Worm (Caenorhabditis elegans): ENCODE data around the gene rexd-1.

DNA sequence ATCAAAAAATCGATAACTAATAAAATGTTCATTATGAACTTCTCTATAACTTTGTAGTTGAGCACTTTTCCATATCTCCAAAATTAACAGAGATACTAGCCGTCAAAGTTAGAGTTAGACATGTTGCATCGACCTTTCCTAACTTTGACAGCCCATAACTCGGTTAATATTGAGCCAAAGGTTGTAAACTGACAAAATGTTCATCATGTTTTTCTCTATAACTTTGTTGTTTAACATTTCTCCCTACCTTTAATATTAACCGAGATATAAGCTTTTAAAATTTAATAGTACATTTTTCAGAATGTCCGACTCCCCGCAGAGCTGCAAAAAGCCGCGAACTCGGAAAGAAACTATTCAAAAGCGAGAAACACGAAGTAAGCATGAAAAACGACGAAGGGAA is 20.8 kb downstream of the rexd-1 start, which contains the start of gene hlh-33:
- TF ChIP-seq ama-1 (optimal IDR thresholded peaks at IDR 0.05) (no peak), pes-1 (GFP tag; IDR thresholded peaks at IDR 0.05) (no peak), flt-1 (GFP tag; IDR thresholded peaks at IDR 0.05) (no peak), ets-7 (tag; optimal IDR thresholded peaks at IDR 0.05) (no peak)
